Fruit fly (Drosophila melanogaster) S2 (cell line): Measurements from ENCODE around the gene CG6325.

Experiments
- CG8478 ChIP-seq: fragments of >200 bp; optimal IDR thresholded peaks from 2 replicates; lab custom pipeline; 2018
- CTCF ChIP-seq, 2 experiments: fragments of >200 bp; optimal IDR thresholded peaks; 2 replicates each; lab custom pipeline; 2018

DNA sequence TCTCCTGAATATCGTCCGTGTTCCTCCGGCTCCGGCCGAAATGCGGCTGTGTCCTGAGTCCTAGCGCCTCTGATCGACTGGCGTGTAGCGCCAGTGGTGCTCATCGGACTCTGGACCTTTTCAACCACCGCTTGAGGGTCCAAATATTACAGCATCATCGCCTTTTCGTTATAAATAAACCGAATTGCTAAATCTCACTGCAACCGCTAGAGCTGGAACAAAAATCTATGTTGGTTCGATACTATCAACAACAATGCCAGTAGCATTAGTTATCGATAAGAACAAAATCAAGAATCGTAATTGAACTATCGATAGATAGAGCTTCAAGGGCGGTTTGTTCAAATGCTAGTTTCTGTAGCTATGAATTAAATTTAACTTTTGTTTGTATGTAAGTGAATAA, at the start of gene CG6325:
- TF ChIP-seq CG8478 (lab: Kevin White, UChicago) = no peak
- TF ChIP-seq CTCF (optimal IDR thresholded peaks at IDR 0.05; lab: Kevin White, UChicago) = no peak
